Worm (Caenorhabditis elegans): ENCODE measurements around the gene ani-2.

ce11 chrII:6349968-6350367 is 15.2 kb downstream of the ani-2 start:
- no peak for TF ChIP-seq elt-2 (tag; optimal IDR thresholded peaks at IDR 0.05)
- TF ChIP-seq nhr-23 (tag; optimal IDR thresholded peaks at IDR 0.05) = no peak
- TF ChIP-seq nfya-1 (tag; optimal IDR thresholded peaks at IDR 0.05; ENCODE audit: insufficient read depth) = no peak
- TF ChIP-seq R02D3.7 (tag; optimal IDR thresholded peaks at IDR 0.05) = no peak
- no peak for TF ChIP-seq unc-39 (tag; optimal IDR thresholded peaks at IDR 0.05)
- no peak for TF ChIP-seq mml-1 (tag; optimal IDR thresholded peaks at IDR 0.05)
- TF ChIP-seq nhr-237 (tag; optimal IDR thresholded peaks at IDR 0.05) = no peak
- no peak for TF ChIP-seq pha-4 (tag; optimal IDR thresholded peaks at IDR 0.05)
- no peak for TF ChIP-seq fos-1 (tag; optimal IDR thresholded peaks at IDR 0.05)

Data from whole organism, L3 larva.